Worm (Caenorhabditis elegans): ENCODE results near the gene ssl-1.

- TF ChIP-seq Y56A3A.18 (GFP tag; IDR thresholded peaks at IDR 0.05) (no peak), unc-62 (GFP tag; optimal IDR thresholded peaks at IDR 0.05) (no peak), ztf-28 (GFP tag; IDR thresholded peaks at IDR 0.05) (no peak), sea-2 (GFP tag; IDR thresholded peaks at IDR 0.05) (no peak), mxl-1 (tag; optimal IDR thresholded peaks at IDR 0.05) (no peak), B0019.2 (GFP tag; conservative IDR thresholded peaks at IDR 0.05) (no peak), pha-4 (tag; optimal IDR thresholded peaks at IDR 0.05) (no peak), let-607 (tag; optimal IDR thresholded peaks at IDR 0.05) (no peak), nfya-1 (tag; optimal IDR thresholded peaks at IDR 0.05; ENCODE audit: borderline replicate concordance, insufficient read depth) (no peak), snpc-3.4 (tag; optimal IDR thresholded peaks at IDR 0.05) (no peak)
Observed at ce11 chrIII:12788239-12788638, 73.9 kb downstream of the ssl-1 start.

Data from whole organism, young adult.